Worm (Caenorhabditis elegans) whole organism, L4/young adult: Measurements from ENCODE around the gene scrm-8.

Experiments
- dao-5 ChIP-seq: sonication (generic microtip); optimal IDR thresholded peaks from 2 replicates; lab custom pipeline; 2016; ENCODE audit warnings: missing genotype, missing genetic modification characterization, moderate library complexity, missing compliant biosample characterization
- him-1 ChIP-seq: sonication (generic microtip); optimal IDR thresholded peaks from 2 replicates; lab custom pipeline; 2016; ENCODE audit warnings: missing genotype, missing genetic modification reagents, missing genetic modification characterization, missing compliant biosample characterization

DNA sequence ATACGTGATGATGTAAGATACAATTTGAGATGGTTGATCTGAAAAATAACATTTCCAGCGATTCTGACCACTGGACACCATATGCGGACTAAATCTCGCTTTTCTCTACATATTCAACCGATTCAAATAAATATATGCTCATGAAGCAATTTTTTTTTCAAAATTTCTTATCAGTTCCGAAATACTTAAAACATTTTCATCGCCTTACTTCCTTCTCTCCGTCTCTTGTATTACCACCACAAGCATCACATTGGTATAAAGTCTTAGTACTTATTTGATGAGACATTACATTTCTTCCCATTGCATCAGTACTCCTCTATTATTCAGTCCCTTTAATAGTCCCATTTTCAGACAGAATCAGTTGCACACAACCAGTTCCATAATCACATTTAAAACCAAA is 9.9 kb upstream of the scrm-8 start, which contains the start of gene K08D10.14:
- TF ChIP-seq him-1 (tag; lab: Kevin White, UChicago) (no peak), dao-5 (tag; lab: Kevin White, UChicago) (no peak)
